Fruit fly (Drosophila melanogaster): ENCODE results near the gene Fum3.

dm6 chr3L:11513405-11513804 lies 47.7 kb upstream of the Fum3 start, which contains the start of gene CG7512:
- no peak for TF ChIP-seq CG9139 (GFP tag; optimal IDR thresholded peaks at IDR 0.05)
- TF ChIP-seq Smox (GFP tag; optimal IDR thresholded peaks at IDR 0.05) = no peak
- TF ChIP-seq Sox14 (GFP tag; optimal IDR thresholded peaks at IDR 0.05) = no peak
- TF ChIP-seq Hr38 (GFP tag; optimal IDR thresholded peaks at IDR 0.05) = no peak
- no peak for TF ChIP-seq CG1621 (tag; optimal IDR thresholded peaks at IDR 0.05)
- no peak for TF ChIP-seq Eip93F (GFP tag; optimal IDR thresholded peaks at IDR 0.05)
- no peak for TF ChIP-seq CG31627 (GFP tag; optimal IDR thresholded peaks at IDR 0.05)
